Worm (Caenorhabditis elegans) whole organism, L3 larva: Measurements from ENCODE around the gene efa-6.

Source experiments
- R02D3.7 ChIP-seq: fragments of 150-350 bp; optimal IDR thresholded peaks from 2 replicates; lab custom pipeline; 2014; ENCODE audit warnings: missing biosample characterization, missing genetic modification characterization
- aly-2 ChIP-seq: fragments of 150-350 bp; optimal IDR thresholded peaks from 2 replicates; lab custom pipeline; 2014; ENCODE audit warnings: missing biosample characterization, missing genetic modification characterization
- ceh-28 ChIP-seq: fragments of 150-350 bp; optimal IDR thresholded peaks from 2 replicates; lab custom pipeline; 2014; ENCODE audit warnings: missing biosample characterization, missing genetic modification reagents, missing genetic modification characterization
- ceh-82 ChIP-seq: fragments of 150-350 bp; optimal IDR thresholded peaks from 2 replicates; lab custom pipeline; 2014; ENCODE audit warnings: missing biosample characterization, missing genetic modification characterization
- egl-5 ChIP-seq: fragments of 150-350 bp; optimal IDR thresholded peaks from 2 replicates; lab custom pipeline; 2017; ENCODE audit warnings: missing biosample characterization, missing genetic modification reagents, missing genetic modification characterization, inconsistent platforms
- elt-2 ChIP-seq: sonication (generic microtip); optimal IDR thresholded peaks from 2 replicates; lab custom pipeline; 2016; ENCODE audit warnings: missing genetic modification reagents, mild to moderate bottlenecking, missing genetic modification characterization, missing compliant biosample characterization
- elt-3 ChIP-seq, 3 experiments: fragments of 150-350 bp in 1 of 3; sonication (generic microtip) in 2 of 3; optimal IDR thresholded peaks; 2 replicates in 2 of 3; 4 replicates in 1 of 3; lab custom pipeline; 2014 to 2017; ENCODE audit warnings: missing biosample characterization in 3 of 3, missing genetic modification characterization in 3 of 3
- eor-1 ChIP-seq, 2 experiments: fragments of 150-350 bp; optimal IDR thresholded peaks; 2 replicates each; lab custom pipeline; 2014 to 2018; ENCODE audit warnings: missing biosample characterization in 2 of 2, missing genetic modification characterization in 2 of 2
- fkh-10 ChIP-seq: sonication (generic microtip); optimal IDR thresholded peaks from 2 replicates; lab custom pipeline; 2017; ENCODE audit warnings: missing biosample characterization, missing genetic modification reagents, missing genetic modification characterization
- fkh-2 ChIP-seq: fragments of 150-350 bp; optimal IDR thresholded peaks from 2 replicates; lab custom pipeline; 2014; ENCODE audit warnings: missing biosample characterization, missing genetic modification reagents, missing genetic modification characterization
- fos-1 ChIP-seq: fragments of 150-350 bp; optimal IDR thresholded peaks from 2 replicates; lab custom pipeline; 2014; ENCODE audit warnings: missing biosample characterization, missing genetic modification characterization
- hmg-11 ChIP-seq: sonication (generic microtip); optimal IDR thresholded peaks from 2 replicates; lab custom pipeline; 2016; ENCODE audit warnings: missing genetic modification characterization, missing compliant biosample characterization
- lin-15B ChIP-seq: fragments of 150-350 bp; optimal IDR thresholded peaks from 2 replicates; lab custom pipeline; 2014; ENCODE audit warnings: missing biosample characterization, missing genetic modification characterization
- lin-39 ChIP-seq: fragments of 150-350 bp; optimal IDR thresholded peaks from 2 replicates; lab custom pipeline; 2018; ENCODE audit warnings: missing biosample characterization, missing genetic modification reagents, missing genetic modification characterization
- mdl-1 ChIP-seq: fragments of 150-350 bp; optimal IDR thresholded peaks from 2 replicates; lab custom pipeline; 2014; ENCODE audit warnings: missing biosample characterization, missing genetic modification characterization
- mml-1 ChIP-seq: fragments of 150-350 bp; sonication (generic microtip); optimal IDR thresholded peaks from 3 replicates; lab custom pipeline; 2014; ENCODE audit warnings: missing biosample characterization, missing genetic modification characterization
- nfya-1 ChIP-seq: sonication (generic microtip); optimal IDR thresholded peaks from 2 replicates; lab custom pipeline; 2017; ENCODE audit warnings: missing genetic modification characterization, mild to moderate bottlenecking, missing compliant biosample characterization, antibody characterized with exemption, moderate library complexity; ENCODE audit not compliant: insufficient read depth
- nhr-11 ChIP-seq: fragments of 150-350 bp; optimal IDR thresholded peaks from 2 replicates; lab custom pipeline; 2014; ENCODE audit warnings: missing biosample characterization, missing genetic modification characterization
- nhr-23 ChIP-seq: fragments of 150-350 bp; optimal IDR thresholded peaks from 2 replicates; lab custom pipeline; 2014; ENCODE audit warnings: missing biosample characterization, missing genetic modification reagents, missing genetic modification characterization
- nhr-25 ChIP-seq: sonication (generic microtip); optimal IDR thresholded peaks from 2 replicates; lab custom pipeline; 2017; ENCODE audit warnings: missing biosample characterization, missing genetic modification characterization
- nhr-28 ChIP-seq: fragments of 150-350 bp; optimal IDR thresholded peaks from 2 replicates; lab custom pipeline; 2014; ENCODE audit warnings: missing biosample characterization, missing genetic modification characterization
- nhr-43 ChIP-seq: sonication (generic microtip); optimal IDR thresholded peaks from 2 replicates; lab custom pipeline; 2016; ENCODE audit warnings: mild to moderate bottlenecking, missing genetic modification characterization, missing compliant biosample characterization; ENCODE audit not compliant: poor library complexity, severe bottlenecking
- nhr-77 ChIP-seq: fragments of 150-350 bp; optimal IDR thresholded peaks from 2 replicates; lab custom pipeline; 2014; ENCODE audit warnings: missing biosample characterization, missing genetic modification characterization
- pha-4 ChIP-seq: fragments of 150-350 bp; optimal IDR thresholded peaks from 2 replicates; lab custom pipeline; 2014; ENCODE audit warnings: missing biosample characterization, missing genetic modification reagents, missing genetic modification characterization
- skn-1 ChIP-seq: fragments of 150-350 bp; optimal IDR thresholded peaks from 2 replicates; lab custom pipeline; 2014; ENCODE audit warnings: missing biosample characterization, missing genetic modification characterization
- snpc-4 ChIP-seq: fragments of 150-350 bp; optimal IDR thresholded peaks from 2 replicates; lab custom pipeline; 2014; ENCODE audit warnings: missing biosample characterization, missing genetic modification characterization
- tbx-2 ChIP-seq: sonication (generic microtip); optimal IDR thresholded peaks from 2 replicates; lab custom pipeline; 2016; ENCODE audit warnings: mild to moderate bottlenecking, missing genetic modification characterization, missing compliant biosample characterization
- unc-39 ChIP-seq: sonication (generic microtip); optimal IDR thresholded peaks from 4 replicates; lab custom pipeline; 2017; ENCODE audit warnings: missing biosample characterization, missing genetic modification characterization
- unc-62 ChIP-seq: fragments of 150-350 bp; sonication (generic microtip); optimal IDR thresholded peaks from 4 replicates; lab custom pipeline; 2014; ENCODE audit warnings: missing biosample characterization, missing genetic modification reagents, missing genetic modification characterization
- zag-1 ChIP-seq: fragments of 150-350 bp; optimal IDR thresholded peaks from 2 replicates; lab custom pipeline; 2014; ENCODE audit warnings: missing biosample characterization, missing genetic modification characterization

The efa-6 gene

ce11 chrIV:12614624-12615023, at the start of gene efa-6:
efa-6 (minus strand) TSS chrIV:12614724.
- TF ChIP-seq elt-3 (tag; optimal IDR thresholded peaks at IDR 0.05; lab: Kevin White, UChicago) (no peak), tbx-2 (tag; lab: Kevin White, UChicago) (no peak), unc-39 (tag; lab: Kevin White, UChicago) (no peak), nhr-25 (tag; lab: Kevin White, UChicago) (no peak), nhr-11 (no peak), egl-5 (no peak), ceh-82 (no peak), snpc-4 (tag; lab: Kevin White, UChicago) (no peak), nhr-28 (tag; lab: Kevin White, UChicago) (no peak), eor-1 (tag; optimal IDR thresholded peaks at IDR 0.05; lab: Kevin White, UChicago) (no peak), aly-2 (tag; lab: Kevin White, UChicago) (no peak), mml-1 (tag; lab: Kevin White, UChicago) (no peak), skn-1 (tag; lab: Kevin White, UChicago) (no peak), elt-2 (tag; lab: Kevin White, UChicago) (no peak)

DNA sequence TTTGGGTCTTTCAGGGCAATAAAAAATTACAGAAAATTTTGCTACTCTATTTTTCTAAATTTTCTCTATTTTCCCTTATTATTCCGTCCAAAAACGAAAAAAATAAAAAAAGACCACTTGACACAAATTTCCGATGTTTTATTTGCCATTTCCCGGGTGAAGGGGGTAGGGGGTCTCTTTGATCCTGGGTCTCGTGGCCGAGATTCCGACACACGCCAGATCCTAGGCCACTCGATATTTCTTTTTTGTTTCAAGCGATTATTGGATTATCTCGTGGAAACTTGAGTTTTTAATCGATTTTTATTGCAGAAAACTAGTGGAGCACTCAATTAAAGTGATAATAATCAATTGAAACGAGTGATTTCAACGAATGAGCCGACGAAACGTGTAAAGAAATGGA, 38.6 kb upstream of the efa-6 start, which contains the start of the genes wdfy-3 and C26H9A.4:
wdfy-3 (plus strand) TSS at position 308 of the 400 bp plus-strand sequence.
C26H9A.4 (plus strand) TSS at position 317 of the 400 bp plus-strand sequence.
- TF ChIP-seq lin-15B (tag; lab: Kevin White, UChicago) (peak; percentile 35), hmg-11 (tag; lab: Kevin White, UChicago) (peak; percentile 45), nfya-1 (tag; lab: Kevin White, UChicago) (peak; percentile 11), elt-3 (tag; optimal IDR thresholded peaks at IDR 0.05; lab: Kevin White, UChicago) (no peak), snpc-4 (tag; lab: Kevin White, UChicago) (peak; percentile 3)

ce11 chrIV:12651570-12651969, 37.0 kb upstream of the efa-6 start:
- TF ChIP-seq egl-5 (no peak), lin-39 (peak; percentile 1), elt-2 (tag; lab: Kevin White, UChicago) (no peak), snpc-4 (tag; lab: Kevin White, UChicago) (peak; percentile 10), nhr-11 (no peak), tbx-2 (tag; lab: Kevin White, UChicago) (no peak), nhr-28 (tag; lab: Kevin White, UChicago) (no peak), unc-62 (no peak), skn-1 (tag; lab: Kevin White, UChicago) (no peak), fkh-2 (tag; lab: Kevin White, UChicago) (no peak), hmg-11 (tag; lab: Kevin White, UChicago) (peak; percentile 41), lin-15B (tag; lab: Kevin White, UChicago) (peak; percentile 62), fkh-10 (GFP tag; lab: Kevin White, UChicago) (peak; percentile 92), mdl-1 (no peak), R02D3.7 (no peak), nfya-1 (tag; lab: Kevin White, UChicago) (peak; percentile 73)

ce11 chrIV:12650597-12650996, 36.1 kb upstream of the efa-6 start:
- peak; percentile 92 for TF ChIP-seq nfya-1 (tag; lab: Kevin White, UChicago)
- no peak for TF ChIP-seq pha-4 (tag; lab: Kevin White, UChicago)
- TF ChIP-seq, all 47 proteins: peak for 1

ce11 chrIV:12640875-12641860, 26.6 kb upstream of the efa-6 start:
- no peak for TF ChIP-seq nhr-43 (tag; lab: Kevin White, UChicago)
- no peak for TF ChIP-seq fos-1 (tag; lab: Kevin White, UChicago)
- TF ChIP-seq nhr-11: no peak
- peak; percentile 14 for TF ChIP-seq nhr-23 (tag; lab: Kevin White, UChicago)
- no peak for TF ChIP-seq zag-1 (tag; lab: Kevin White, UChicago)
- no peak for TF ChIP-seq nhr-77
- no peak for TF ChIP-seq lin-15B (tag; lab: Kevin White, UChicago)
- TF ChIP-seq ceh-28 (tag; lab: Kevin White, UChicago): no peak
